Fruit fly (Drosophila melanogaster) ovary, adult (tissue): ENCODE results near the gene Tmep.
A peak's percentile ranks its signal among the peaks of the same experiment; 100 is the strongest.

Experiments
- CG17801 ChIP-seq: fragments of 200-800 bp; optimal IDR thresholded peaks from 2 replicates; lab custom pipeline; 2019; ENCODE audit warnings: missing biosample characterization, mild to moderate bottlenecking, missing genetic modification characterization, moderate library complexity; ENCODE audit not compliant: partially characterized antibody

The Tmep gene

DNA sequence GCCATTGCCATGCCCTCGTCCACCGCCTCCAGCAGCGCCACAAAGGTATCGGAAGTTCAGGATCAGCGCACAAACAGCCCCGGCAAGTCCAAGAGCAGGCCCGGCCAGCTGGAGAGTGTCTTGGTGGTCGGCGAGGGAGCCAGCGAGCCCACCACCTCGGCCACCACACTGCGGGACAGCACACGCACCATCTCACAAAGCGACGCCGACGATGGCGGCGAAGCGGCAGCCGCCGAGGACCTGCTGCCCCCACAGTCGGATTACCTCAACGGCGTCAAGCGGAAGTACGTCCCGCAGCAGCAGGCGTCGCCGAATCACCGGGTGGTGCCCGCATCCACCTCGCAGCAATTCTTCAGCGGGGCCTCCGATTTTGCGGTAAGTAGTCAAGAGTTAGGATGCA, 18.1 kb upstream of the Tmep start:
- no peak for TF ChIP-seq CG17801 (GFP tag; lab: Kevin White, UChicago)

DNA sequence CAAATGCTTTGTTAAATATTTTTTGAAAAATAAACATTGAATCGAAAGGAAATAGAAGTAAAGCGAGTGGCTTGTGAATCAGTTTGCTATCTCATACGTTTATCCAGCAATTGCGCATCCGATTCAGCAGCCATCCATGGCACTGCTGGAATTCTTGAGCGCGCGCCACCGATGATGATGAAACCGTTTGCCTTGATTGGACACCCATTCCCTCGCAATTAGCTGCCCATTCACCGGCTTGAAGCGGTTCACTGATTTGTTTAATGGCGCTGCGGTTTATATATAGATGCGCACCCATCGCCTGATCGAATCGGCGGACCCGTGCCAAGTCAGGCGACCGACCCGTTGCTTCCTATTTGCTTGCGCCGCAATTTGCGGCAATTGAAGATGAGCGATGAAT, 15.8 kb upstream of the Tmep start, which contains the start of gene Pcyt2:
TSS of gene Pcyt2 (plus strand) at position 301 of the 400 bp plus-strand sequence.
- no peak for TF ChIP-seq CG17801 (GFP tag; lab: Kevin White, UChicago)

DNA sequence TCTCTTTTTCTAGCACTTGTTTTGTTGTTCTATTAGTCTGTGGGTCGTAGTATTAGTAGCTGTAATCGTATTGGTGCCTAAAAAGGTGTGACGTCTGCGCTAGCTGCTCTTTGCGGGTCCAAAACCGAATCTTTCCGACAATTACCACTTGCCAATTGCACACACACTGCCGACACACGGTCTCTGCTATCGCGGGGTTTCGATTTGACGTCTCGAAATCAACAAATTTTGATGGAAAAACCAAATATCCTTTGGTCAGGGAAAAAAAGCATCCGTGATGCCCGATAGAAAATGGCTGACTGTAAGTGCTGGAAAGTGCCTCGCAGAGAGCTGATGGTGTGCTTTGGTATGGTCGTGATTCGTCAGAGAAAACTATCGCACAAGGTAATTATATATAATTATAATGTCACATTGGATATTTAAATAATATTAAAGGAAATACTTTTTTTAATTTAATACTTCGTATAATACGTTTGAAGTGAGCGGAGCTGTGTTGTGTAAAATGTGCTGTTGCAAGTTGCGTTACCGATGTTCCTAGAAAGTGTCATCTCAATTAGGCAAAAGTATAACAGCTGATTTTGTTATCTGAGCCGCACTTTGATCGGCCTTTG, 10.7 kb upstream of the Tmep start, which contains the start of the genes Pex10 and CG12099:
TSS of gene Pex10 (plus strand) at position 51 of the 611 bp plus-strand sequence.
TSS of gene CG12099 (minus strand) at position 307 of the 611 bp plus-strand sequence.
- peak; percentile 85 for TF ChIP-seq CG17801 (GFP tag; lab: Kevin White, UChicago)

DNA sequence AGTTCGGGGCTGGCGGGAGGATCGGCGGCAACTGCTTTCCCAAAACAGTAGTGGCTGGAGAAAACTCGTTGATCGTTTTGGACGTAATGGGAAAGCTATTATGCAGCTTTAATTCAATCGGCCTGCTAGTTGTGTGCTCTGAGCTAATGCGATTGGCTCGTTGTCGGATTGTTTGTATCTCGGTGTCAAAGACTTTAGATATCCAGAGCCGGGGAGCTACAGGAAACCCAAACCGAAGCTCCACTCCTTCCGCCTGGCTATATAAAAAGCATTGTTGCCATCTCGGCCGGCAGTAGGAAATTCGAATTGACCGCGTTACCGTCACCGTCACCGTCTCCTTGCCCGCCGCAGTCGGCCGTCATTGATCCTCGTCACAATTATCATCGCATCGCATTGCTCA, 3.9 kb upstream of the Tmep start, which contains the start of gene CG12003:
TSS of gene CG12003 (plus strand) at position 301 of the 400 bp plus-strand sequence.
- TF ChIP-seq CG17801 (GFP tag; lab: Kevin White, UChicago): no peak

DNA sequence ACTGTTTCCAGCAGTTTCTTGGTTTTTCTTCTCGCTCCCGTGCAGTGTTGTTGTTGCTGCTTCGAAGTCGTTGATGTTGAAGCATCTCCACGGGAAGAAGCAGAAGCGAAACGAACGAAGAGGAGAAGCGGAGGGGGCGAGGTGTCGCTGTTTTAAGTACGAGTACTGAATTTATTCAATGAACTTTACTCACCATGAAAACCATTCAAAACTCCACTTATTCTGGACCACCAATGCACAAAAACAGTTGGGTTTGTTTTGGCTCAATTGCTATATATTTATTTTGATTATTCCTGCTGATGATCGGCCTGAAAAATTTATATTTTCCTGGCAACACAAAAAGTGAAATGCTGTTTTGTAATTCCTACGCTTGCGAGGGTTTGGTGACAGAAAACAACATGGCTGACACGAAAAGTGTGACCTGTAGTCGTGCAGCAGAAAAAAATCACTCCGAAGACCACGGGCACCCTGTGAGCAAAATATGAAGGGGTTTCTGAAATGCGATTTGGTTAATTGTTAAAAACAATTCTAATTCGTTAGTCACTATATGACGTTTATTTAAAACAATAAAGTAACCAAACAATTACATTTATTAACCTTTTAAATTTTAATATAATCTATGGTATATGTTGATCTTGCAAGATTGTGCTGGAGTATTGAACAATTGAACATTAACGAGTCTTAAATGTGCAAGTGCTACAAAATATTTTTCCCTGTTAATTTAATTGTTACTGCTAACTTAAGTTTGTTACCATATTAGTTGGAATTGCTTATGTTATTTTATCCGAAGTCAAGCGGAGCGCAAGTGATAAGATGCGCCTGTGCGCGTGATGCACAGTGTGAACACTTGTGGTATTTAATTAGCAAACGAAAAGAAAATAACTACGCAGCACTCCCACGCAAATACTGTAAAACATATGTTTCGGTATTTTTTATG, 488 bp upstream of the Tmep start, which contains the start of gene CG7879:
TSS of gene CG7879 (minus strand) at position 384 of the 937 bp plus-strand sequence.
- no peak for TF ChIP-seq CG17801 (GFP tag; lab: Kevin White, UChicago)

DNA sequence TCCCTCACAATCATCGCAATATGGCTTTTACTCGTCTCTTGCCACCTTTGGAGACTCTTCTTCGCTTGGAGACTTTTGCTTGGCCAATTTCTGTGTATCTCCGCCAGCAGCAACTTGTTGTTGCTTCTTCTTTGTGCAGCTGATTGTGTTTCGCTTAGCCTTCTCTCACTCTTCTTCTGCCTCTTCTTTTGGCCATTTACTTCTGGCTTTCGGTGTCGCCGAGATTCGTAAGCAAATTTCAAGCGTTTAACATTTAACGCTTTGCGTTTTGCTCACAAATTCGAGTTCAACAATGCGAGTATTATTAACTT, 940 bp downstream of the Tmep start:
- no peak for TF ChIP-seq CG17801 (GFP tag; lab: Kevin White, UChicago)

DNA sequence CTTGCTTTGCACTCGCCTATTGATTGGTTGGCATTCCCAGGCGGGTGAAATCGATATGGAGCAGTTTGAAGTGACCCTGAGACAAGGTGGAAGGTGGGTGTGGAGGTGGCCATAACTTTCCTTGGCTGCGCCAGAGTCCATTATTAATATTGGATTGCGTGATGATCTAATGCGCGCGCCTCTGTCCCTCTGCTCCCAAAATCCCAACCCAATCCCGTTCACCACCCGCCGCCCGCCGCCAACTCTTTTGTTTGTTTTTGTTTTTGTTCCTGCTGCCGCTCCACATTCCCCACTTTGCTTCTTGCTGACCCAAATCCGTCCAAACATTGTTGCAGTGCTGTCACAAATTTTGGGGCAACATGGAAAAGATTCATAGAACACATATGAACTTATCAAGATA, 2.1 kb downstream of the Tmep start:
- no peak for TF ChIP-seq CG17801 (GFP tag; lab: Kevin White, UChicago)

DNA sequence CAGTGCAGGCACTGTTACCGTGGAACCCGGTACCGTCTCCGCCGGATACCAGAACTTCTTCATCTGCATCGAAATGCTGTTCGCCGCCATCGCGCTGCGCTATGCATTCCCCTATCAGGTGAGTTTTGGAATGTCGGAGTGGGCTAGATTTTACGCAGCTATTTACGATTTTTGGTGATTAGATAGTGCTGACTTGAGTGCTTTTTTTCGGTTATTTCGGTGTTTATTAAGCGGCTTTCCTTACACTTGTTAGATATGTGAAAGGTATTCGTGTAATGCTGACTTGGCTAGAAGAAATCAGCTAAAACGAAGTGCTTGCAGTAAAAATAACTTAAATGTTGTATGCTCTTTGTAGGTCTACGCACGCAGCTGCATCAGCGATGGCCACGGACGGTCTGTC, 4.2 kb downstream of the Tmep start:
- TF ChIP-seq CG17801 (GFP tag; lab: Kevin White, UChicago): no peak

DNA sequence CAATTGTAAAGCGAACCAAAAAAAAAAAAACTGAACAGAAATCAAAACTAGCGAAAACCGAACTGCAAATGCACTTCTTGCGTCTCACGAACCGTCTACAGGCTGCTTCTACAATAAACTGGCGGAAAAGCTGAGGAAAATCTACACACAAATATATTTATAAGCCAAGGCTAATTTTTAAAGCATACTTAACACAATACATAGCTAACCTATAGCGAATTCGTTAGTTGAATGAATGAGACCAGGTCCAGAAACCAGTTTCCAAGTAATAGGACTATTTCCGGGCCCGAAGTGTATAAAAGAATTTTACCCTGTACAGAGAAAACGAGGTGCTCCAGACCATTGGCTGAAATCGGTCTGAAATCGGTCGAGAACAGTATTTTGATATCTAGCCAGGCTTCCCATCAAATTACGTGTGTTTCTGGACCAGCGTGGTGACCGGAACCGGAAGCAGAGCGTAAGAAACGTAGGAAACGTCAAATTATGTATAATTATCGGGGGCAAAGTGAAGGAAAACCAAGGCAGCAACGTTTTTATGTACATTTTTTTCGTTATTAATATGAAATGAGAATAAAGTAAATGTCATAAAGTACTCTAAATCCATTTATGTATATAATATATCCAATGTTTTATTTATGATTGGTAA, 6.9 kb downstream of the Tmep start:
- no peak for TF ChIP-seq CG17801 (GFP tag; lab: Kevin White, UChicago)

DNA sequence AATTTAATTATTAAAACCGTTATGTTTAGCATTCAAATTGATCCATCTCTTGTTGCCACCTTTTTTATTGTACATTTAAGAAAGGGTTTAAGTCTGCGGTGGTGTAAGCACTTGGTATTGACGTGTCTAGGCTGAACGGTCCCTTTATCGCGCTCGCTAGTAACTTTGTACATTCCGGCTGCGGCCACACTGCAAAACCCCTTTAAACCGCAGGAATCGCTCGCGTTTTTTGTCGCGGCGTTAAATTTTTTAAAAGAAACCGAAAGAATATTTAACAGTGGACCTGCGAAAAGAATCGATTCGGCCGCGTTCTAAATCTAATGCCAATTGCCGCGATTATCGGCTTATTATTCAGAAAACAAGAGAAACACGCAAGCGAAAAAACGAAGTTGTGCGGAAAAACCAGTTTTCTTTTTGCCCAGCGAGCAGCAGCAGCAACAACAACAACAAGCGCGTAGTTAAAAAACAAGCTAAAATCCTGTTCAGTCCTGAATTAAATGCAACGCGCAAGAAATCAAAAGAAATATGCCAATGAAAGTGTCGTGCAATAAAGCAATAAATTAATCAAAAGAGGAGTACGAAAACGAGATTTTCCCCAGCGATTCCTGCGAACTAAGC, 7.6 kb downstream of the Tmep start, which contains the start of gene CG13917:
TSS of gene CG13917 (plus strand) at position 211 of the 618 bp plus-strand sequence.
- TF ChIP-seq CG17801 (GFP tag; lab: Kevin White, UChicago): peak; percentile 33

DNA sequence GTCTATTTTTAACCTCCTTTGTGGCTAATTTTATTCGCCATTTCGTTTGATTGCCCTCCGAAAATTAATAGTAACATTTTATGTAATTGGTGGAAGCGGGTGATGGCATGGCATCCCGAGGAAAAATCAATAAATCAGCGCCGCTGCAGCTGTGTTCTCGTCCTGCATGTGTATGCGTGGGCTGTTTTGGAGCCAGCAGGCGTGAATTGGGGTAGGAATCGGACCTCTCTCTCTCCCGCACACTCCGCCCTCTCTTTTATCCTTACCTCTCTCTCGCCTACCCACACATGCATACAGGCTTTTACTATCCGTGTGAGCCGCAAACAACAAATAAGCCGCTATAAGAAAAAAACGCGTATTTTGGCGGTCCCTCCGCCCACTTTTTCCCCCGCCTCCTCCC, 8.4 kb downstream of the Tmep start:
- no peak for TF ChIP-seq CG17801 (GFP tag; lab: Kevin White, UChicago)

DNA sequence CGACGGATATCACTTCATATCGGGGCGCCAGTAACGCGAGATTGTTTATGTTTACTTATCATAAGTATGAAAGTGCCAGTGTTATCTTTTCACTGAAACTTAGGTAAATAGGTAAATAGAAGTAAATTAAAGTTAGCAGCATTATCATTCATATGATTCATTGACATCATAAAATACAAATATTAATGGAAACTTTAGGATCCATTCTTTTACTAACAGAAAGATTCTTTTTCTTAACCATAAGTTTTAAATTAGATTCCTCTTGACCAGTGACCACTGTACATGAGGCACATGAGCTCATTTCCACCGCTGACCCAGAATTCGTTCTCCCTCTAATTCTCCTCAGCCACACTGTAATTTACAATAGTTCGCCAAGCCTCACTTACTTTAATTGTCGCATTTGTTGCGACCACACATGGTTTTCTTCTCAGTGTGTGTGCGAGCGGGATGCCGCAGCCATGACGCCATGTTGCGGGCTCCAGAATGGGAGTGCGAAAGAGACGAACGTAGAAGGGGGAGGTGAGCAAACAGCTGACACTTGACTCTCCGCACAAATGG, 9.5 kb downstream of the Tmep start:
- no peak for TF ChIP-seq CG17801 (GFP tag; lab: Kevin White, UChicago)

DNA sequence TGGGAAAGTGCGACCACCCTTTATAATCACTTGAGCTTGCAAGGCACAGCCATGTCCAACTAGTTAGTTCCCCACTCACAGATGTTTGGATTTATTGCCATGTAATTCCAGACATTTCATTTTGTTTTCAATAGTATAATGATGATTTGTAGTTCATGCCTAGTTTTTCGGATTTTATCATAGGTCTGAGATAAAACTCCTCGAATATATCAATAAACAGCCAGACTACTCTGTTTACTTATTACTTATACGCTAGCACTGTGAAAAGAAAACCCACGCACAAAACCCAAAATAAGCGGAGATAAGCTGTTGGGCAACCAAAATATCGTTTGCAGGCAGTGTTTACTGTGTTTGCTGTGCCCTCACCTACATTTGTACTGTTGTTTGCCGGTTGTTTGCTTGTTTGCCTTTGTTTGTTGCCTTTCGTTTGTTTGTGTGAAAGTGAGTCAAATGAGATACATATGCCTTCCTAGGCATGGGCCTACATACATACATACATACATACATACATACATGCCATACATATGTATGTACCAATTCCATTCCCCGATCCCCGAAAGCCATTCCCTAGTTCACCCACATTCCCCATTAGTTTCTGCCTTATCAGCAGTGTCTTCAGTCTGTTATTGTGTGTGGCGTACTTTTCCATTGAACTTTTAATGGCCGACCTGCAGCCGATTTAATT, 10.3 kb downstream of the Tmep start:
- no peak for TF ChIP-seq CG17801 (GFP tag; lab: Kevin White, UChicago)

DNA sequence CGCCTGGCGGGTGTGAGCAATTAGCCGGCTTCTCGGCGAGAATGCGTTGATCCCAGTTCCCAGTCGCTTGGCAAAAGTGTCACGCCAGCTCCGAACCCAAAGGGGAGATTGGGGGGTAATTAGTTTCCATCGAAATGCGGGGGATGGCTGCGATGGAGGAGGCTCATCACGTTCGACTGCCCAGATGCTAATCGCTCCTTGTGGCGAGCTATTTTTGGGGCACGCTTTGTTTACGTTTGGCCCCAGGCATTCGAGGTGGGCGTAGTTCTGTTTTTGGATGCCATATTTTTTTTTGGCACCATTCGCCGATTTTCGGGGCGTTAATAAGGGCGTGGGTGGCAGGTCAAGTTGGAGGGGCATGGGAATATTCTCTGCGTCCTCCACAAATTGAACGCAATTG, 11.2 kb downstream of the Tmep start:
- no peak for TF ChIP-seq CG17801 (GFP tag; lab: Kevin White, UChicago)
